Worm (Caenorhabditis elegans) whole organism, L3 larva: ENCODE results near the gene lurp-3.
"Not testable (repeated sequence)": the region's sequence is repeated elsewhere in the genome, so short reads cannot be mapped to it uniquely, and the experiment has no call there.

Experiments used
- R02D3.7 ChIP-seq: fragments of 150-350 bp; optimal IDR thresholded peaks from 2 replicates; lab custom pipeline; 2014; ENCODE audit warnings: missing biosample characterization, missing genetic modification characterization
- aly-2 ChIP-seq: fragments of 150-350 bp; optimal IDR thresholded peaks from 2 replicates; lab custom pipeline; 2014; ENCODE audit warnings: missing biosample characterization, missing genetic modification characterization
- ama-1 ChIP-seq: fragments of 150-350 bp; optimal IDR thresholded peaks from 2 replicates; lab custom pipeline; 2018
- ceh-82 ChIP-seq: fragments of 150-350 bp; optimal IDR thresholded peaks from 2 replicates; lab custom pipeline; 2014; ENCODE audit warnings: missing biosample characterization, missing genetic modification characterization
- ceh-9 ChIP-seq: sonication (generic microtip); optimal IDR thresholded peaks from 2 replicates; lab custom pipeline; 2018; ENCODE audit warnings: missing biosample characterization, missing genetic modification characterization
- daf-12 ChIP-seq: fragments of 150-350 bp; optimal IDR thresholded peaks from 2 replicates; lab custom pipeline; 2014; ENCODE audit warnings: missing biosample characterization, missing genetic modification reagents, missing genetic modification characterization
- egl-27 ChIP-seq: sonication (generic microtip); optimal IDR thresholded peaks from 4 replicates; lab custom pipeline; 2017; ENCODE audit warnings: missing biosample characterization, missing genetic modification reagents, missing genetic modification characterization
- elt-1 ChIP-seq: fragments of 150-350 bp; optimal IDR thresholded peaks from 2 replicates; lab custom pipeline; 2014; ENCODE audit warnings: missing biosample characterization, missing genetic modification characterization
- elt-2 ChIP-seq: sonication (generic microtip); optimal IDR thresholded peaks from 2 replicates; lab custom pipeline; 2016; ENCODE audit warnings: missing genetic modification reagents, mild to moderate bottlenecking, missing genetic modification characterization, missing compliant biosample characterization
- elt-3 ChIP-seq, 3 experiments: fragments of 150-350 bp in 1 of 3; sonication (generic microtip) in 2 of 3; optimal IDR thresholded peaks; 2 replicates in 2 of 3; 4 replicates in 1 of 3; lab custom pipeline; 2014 to 2017; ENCODE audit warnings: missing biosample characterization in 3 of 3, missing genetic modification characterization in 3 of 3
- eor-1 ChIP-seq, 2 experiments: fragments of 150-350 bp; optimal IDR thresholded peaks; 2 replicates each; lab custom pipeline; 2014 to 2018; ENCODE audit warnings: missing biosample characterization in 2 of 2, missing genetic modification characterization in 2 of 2
- fkh-10 ChIP-seq: sonication (generic microtip); optimal IDR thresholded peaks from 2 replicates; lab custom pipeline; 2017; ENCODE audit warnings: missing biosample characterization, missing genetic modification reagents, missing genetic modification characterization
- fkh-2 ChIP-seq: fragments of 150-350 bp; optimal IDR thresholded peaks from 2 replicates; lab custom pipeline; 2014; ENCODE audit warnings: missing biosample characterization, missing genetic modification reagents, missing genetic modification characterization
- jun-1 ChIP-seq: fragments of 150-350 bp; optimal IDR thresholded peaks from 2 replicates; lab custom pipeline; 2014; ENCODE audit warnings: missing biosample characterization, missing genetic modification reagents, missing genetic modification characterization
- lin-15B ChIP-seq: fragments of 150-350 bp; optimal IDR thresholded peaks from 2 replicates; lab custom pipeline; 2014; ENCODE audit warnings: missing biosample characterization, missing genetic modification characterization
- lin-39 ChIP-seq: fragments of 150-350 bp; optimal IDR thresholded peaks from 2 replicates; lab custom pipeline; 2018; ENCODE audit warnings: missing biosample characterization, missing genetic modification reagents, missing genetic modification characterization
- lsy-12 ChIP-seq: sonication (generic microtip); optimal IDR thresholded peaks from 2 replicates; lab custom pipeline; 2016; ENCODE audit warnings: mild to moderate bottlenecking, missing genetic modification characterization, missing compliant biosample characterization
- mdl-1 ChIP-seq: fragments of 150-350 bp; optimal IDR thresholded peaks from 2 replicates; lab custom pipeline; 2014; ENCODE audit warnings: missing biosample characterization, missing genetic modification characterization
- nfya-1 ChIP-seq: sonication (generic microtip); optimal IDR thresholded peaks from 2 replicates; lab custom pipeline; 2017; ENCODE audit warnings: missing genetic modification characterization, mild to moderate bottlenecking, missing compliant biosample characterization, antibody characterized with exemption, moderate library complexity; ENCODE audit not compliant: insufficient read depth
- nhr-23 ChIP-seq: fragments of 150-350 bp; optimal IDR thresholded peaks from 2 replicates; lab custom pipeline; 2014; ENCODE audit warnings: missing biosample characterization, missing genetic modification reagents, missing genetic modification characterization
- nhr-237 ChIP-seq: fragments of 150-350 bp; optimal IDR thresholded peaks from 2 replicates; lab custom pipeline; 2014; ENCODE audit warnings: missing biosample characterization, missing genetic modification characterization
- nhr-25 ChIP-seq: sonication (generic microtip); optimal IDR thresholded peaks from 2 replicates; lab custom pipeline; 2017; ENCODE audit warnings: missing biosample characterization, missing genetic modification characterization
- nhr-28 ChIP-seq: fragments of 150-350 bp; optimal IDR thresholded peaks from 2 replicates; lab custom pipeline; 2014; ENCODE audit warnings: missing biosample characterization, missing genetic modification characterization
- nhr-43 ChIP-seq: sonication (generic microtip); optimal IDR thresholded peaks from 2 replicates; lab custom pipeline; 2016; ENCODE audit warnings: mild to moderate bottlenecking, missing genetic modification characterization, missing compliant biosample characterization; ENCODE audit not compliant: poor library complexity, severe bottlenecking
- nhr-67 ChIP-seq: fragments of 150-350 bp; optimal IDR thresholded peaks from 2 replicates; lab custom pipeline; 2014; ENCODE audit warnings: missing biosample characterization, missing genetic modification characterization
- nhr-77 ChIP-seq: fragments of 150-350 bp; optimal IDR thresholded peaks from 2 replicates; lab custom pipeline; 2014; ENCODE audit warnings: missing biosample characterization, missing genetic modification characterization
- pha-4 ChIP-seq: fragments of 150-350 bp; optimal IDR thresholded peaks from 2 replicates; lab custom pipeline; 2014; ENCODE audit warnings: missing biosample characterization, missing genetic modification reagents, missing genetic modification characterization
- skn-1 ChIP-seq: fragments of 150-350 bp; optimal IDR thresholded peaks from 2 replicates; lab custom pipeline; 2014; ENCODE audit warnings: missing biosample characterization, missing genetic modification characterization
- snpc-4 ChIP-seq: fragments of 150-350 bp; optimal IDR thresholded peaks from 2 replicates; lab custom pipeline; 2014; ENCODE audit warnings: missing biosample characterization, missing genetic modification characterization
- tbx-2 ChIP-seq: sonication (generic microtip); optimal IDR thresholded peaks from 2 replicates; lab custom pipeline; 2016; ENCODE audit warnings: mild to moderate bottlenecking, missing genetic modification characterization, missing compliant biosample characterization
- unc-39 ChIP-seq: sonication (generic microtip); optimal IDR thresholded peaks from 4 replicates; lab custom pipeline; 2017; ENCODE audit warnings: missing biosample characterization, missing genetic modification characterization
- unc-62 ChIP-seq: fragments of 150-350 bp; sonication (generic microtip); optimal IDR thresholded peaks from 4 replicates; lab custom pipeline; 2014; ENCODE audit warnings: missing biosample characterization, missing genetic modification reagents, missing genetic modification characterization

The lurp-3 gene

DNA sequence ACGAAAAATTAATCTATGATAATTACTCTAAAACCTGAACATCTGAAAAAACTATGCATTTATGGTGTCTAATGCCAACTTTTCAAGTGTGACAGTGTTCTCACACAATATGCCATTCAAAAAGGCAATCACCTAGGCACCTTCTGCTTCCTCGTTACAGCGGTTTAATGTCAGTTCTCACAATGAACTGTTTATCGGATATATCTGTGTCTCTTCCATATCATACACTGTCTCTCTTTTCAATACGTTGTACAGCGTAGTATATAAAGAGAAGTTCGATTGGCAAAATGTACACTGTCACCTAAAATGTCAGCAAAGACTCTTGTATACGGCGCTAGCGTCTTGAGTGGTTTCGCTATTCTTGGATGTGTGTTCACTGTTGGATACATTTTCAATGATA lies 13.9 kb upstream of the lurp-3 start, which contains the start of gene col-162:
col-162 (plus strand) TSS at position 301 of the 400 bp plus-strand sequence.
- TF ChIP-seq tbx-2 (tag; lab: Kevin White, UChicago) = no peak
- TF ChIP-seq skn-1 (tag; lab: Kevin White, UChicago) = no peak
- no peak for TF ChIP-seq lsy-12
- no peak for TF ChIP-seq lin-39 (tag; lab: Kevin White, UChicago)
- no peak for TF ChIP-seq fkh-2 (tag; lab: Kevin White, UChicago)
- no peak for TF ChIP-seq fkh-10 (GFP tag; lab: Kevin White, UChicago)
- TF ChIP-seq nhr-43 (tag; lab: Kevin White, UChicago) = no peak
- TF ChIP-seq, all 47 proteins: peak for 0

DNA sequence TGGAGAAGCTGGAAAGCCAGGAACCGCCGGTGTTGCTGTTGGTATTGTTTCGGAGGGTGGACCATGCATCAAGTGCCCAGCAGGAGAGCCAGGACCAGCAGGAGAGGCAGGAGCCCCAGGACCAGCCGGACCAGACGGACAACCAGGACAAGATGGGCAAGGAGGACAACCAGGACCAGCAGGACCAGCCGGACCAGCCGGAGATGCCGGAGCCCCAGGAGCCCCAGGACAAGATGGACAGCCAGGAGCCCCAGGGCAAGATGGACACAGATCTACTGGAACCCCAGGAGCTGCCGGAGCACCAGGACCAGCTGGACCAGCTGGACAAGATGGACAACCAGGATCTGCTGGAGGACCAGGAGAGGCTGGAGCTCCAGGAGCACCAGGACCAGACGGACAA lies 12.7 kb upstream of the lurp-3 start:
- TF ChIP-seq fkh-10 (GFP tag; lab: Kevin White, UChicago) (no peak), aly-2 (no peak), nhr-23 (tag; lab: Kevin White, UChicago) (no peak), eor-1 (tag; optimal IDR thresholded peaks at IDR 0.05; lab: Kevin White, UChicago) (no peak), unc-39 (tag; lab: Kevin White, UChicago) (no peak), R02D3.7 (tag; lab: Kevin White, UChicago) (no peak), ceh-9 (tag; lab: Kevin White, UChicago) (no peak), pha-4 (tag; lab: Kevin White, UChicago) (no peak), skn-1 (tag; lab: Kevin White, UChicago) (no peak), elt-2 (no peak), nhr-67 (tag; lab: Kevin White, UChicago) (no peak), nhr-77 (no peak), ceh-82 (tag; lab: Kevin White, UChicago) (no peak), lin-15B (no peak), elt-3 (tag; optimal IDR thresholded peaks at IDR 0.05; lab: Kevin White, UChicago) (no peak), mdl-1 (tag; lab: Kevin White, UChicago) (no peak)

- not testable (repeated sequence) for TF ChIP-seq unc-62 (GFP tag; lab: Kevin White, UChicago); nhr-77; aly-2
These were observed 12.0 kb upstream of the lurp-3 start, which contains the start of gene Y2H9A.6 for ce11 chrV:13443535-13443934. Gene Y2H9A.6 (plus strand): TSS chrV:13443835.

DNA sequence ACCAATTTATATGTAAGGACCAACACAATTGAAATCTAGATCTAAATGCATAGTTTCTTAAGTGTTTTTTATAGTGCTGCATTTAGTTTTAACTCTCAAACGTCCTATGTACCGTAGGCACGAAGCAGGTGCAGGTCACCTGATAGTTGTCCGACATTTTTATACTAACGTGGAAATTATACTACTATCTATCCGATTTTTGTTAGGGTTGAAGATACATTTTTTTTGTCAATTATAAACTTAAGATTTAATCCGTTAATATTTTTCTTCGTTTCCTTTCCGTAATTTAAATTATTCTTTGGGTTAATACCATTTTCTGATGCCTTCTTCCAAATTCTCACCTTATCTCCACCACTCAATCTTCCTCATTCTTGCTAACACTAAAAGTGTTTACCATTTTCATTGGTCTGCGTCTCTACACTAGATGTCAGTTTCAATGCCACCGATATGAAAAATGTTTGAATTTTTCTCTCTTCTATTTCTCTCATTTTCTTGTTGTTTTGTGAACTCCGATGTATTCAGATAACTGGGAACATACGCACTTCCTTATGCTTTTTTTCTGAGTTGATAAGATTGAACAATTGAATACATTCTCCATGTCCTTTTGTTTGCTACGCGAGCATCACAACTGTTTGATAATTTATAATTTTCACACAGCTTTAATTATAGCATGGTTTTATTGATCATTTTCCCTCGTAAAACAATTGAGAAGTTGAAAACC lies 10.2 kb upstream of the lurp-3 start, which contains the start of gene Y2H9A.4:
Y2H9A.4 (plus strand) TSS at position 671 of the 721 bp plus-strand sequence.
- TF ChIP-seq ama-1 (lab: Kevin White, UChicago) (no peak), lin-39 (tag; lab: Kevin White, UChicago) (no peak), elt-2 (peak; percentile 54), snpc-4 (no peak), nhr-67 (tag; lab: Kevin White, UChicago) (no peak), jun-1 (peak; percentile 67), nhr-25 (tag; lab: Kevin White, UChicago) (peak; percentile 72), unc-62 (GFP tag; lab: Kevin White, UChicago) (no peak), pha-4 (tag; lab: Kevin White, UChicago) (peak; percentile 22), elt-1 (tag; lab: Kevin White, UChicago) (peak; percentile 72), nhr-237 (tag; lab: Kevin White, UChicago) (no peak), lsy-12 (no peak), nhr-77 (no peak), nhr-28 (tag; lab: Kevin White, UChicago) (no peak), daf-12 (tag; lab: Kevin White, UChicago) (no peak), unc-39 (tag; lab: Kevin White, UChicago) (no peak), nfya-1 (tag; lab: Kevin White, UChicago) (peak; percentile 3), ceh-9 (tag; lab: Kevin White, UChicago) (no peak)

DNA sequence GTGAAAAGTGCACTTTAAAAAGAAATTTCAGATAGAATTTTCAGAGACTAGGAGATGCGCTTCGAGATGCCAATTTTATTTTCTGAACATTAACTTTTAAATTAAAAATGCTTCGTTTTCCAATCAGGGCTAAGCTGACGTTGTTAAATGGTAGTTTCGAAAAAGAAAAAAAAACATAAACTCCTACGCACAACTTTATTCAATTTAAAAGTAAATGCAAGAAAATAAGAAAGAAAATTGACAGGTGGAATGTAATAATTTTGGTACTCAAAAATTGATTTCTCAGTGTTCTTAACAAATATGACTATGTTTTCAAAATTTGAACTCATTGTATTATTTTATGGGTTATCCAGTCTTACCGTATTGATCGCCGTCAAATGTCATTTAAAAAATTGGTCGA lies 2.2 kb upstream of the lurp-3 start, which contains the start of gene lurp-2:
lurp-2 (plus strand) TSS at position 301 of the 400 bp plus-strand sequence.
- TF ChIP-seq aly-2 (no peak), jun-1 (no peak), egl-27 (tag; lab: Kevin White, UChicago) (no peak)
